Fruit fly (Drosophila melanogaster) whole organism, pupa: ENCODE measurements around the gene sau.

Experiments used
- CG10348 ChIP-seq: fragments of 200-800 bp; sonication (Bioruptor generic); IDR thresholded peaks from 2 replicates; pipeline ENCODE4 v1.3.6; 2022; ENCODE audit warnings: missing biosample characterization, missing genetic modification characterization
- CG12605 ChIP-seq: fragments of 200-800 bp; sonication (Bioruptor generic); IDR thresholded peaks from 2 replicates; pipeline ENCODE4 v1.3.6; 2022; ENCODE audit warnings: missing biosample characterization, missing genetic modification characterization
- CG13204 ChIP-seq: fragments of 200-800 bp; sonication (Bioruptor generic); optimal IDR thresholded peaks from 2 replicates; lab custom pipeline; 2018; ENCODE audit warnings: missing biosample characterization, mild to moderate bottlenecking, missing genetic modification characterization, moderate library complexity
- CG14655 ChIP-seq: fragments of 200-800 bp; sonication (Bioruptor generic); optimal IDR thresholded peaks from 3 replicates; lab custom pipeline; 2017; ENCODE audit warnings: mild to moderate bottlenecking, missing biosample characterization, missing genetic modification reagents, missing genetic modification characterization
- CG15710 ChIP-seq: fragments of 200-800 bp; sonication (Bioruptor generic); optimal IDR thresholded peaks from 2 replicates; lab custom pipeline; 2018; ENCODE audit warnings: missing biosample characterization, mild to moderate bottlenecking, missing genetic modification characterization, moderate library complexity
- CG17806 ChIP-seq: fragments of 200-800 bp; sonication (Bioruptor generic); optimal IDR thresholded peaks from 2 replicates; lab custom pipeline; 2018; ENCODE audit warnings: missing biosample characterization, mild to moderate bottlenecking, missing genetic modification characterization, moderate library complexity
- CG32121 ChIP-seq: fragments of 200-800 bp; sonication (Bioruptor generic); IDR thresholded peaks from 2 replicates; pipeline ENCODE4 v1.3.6; 2022; ENCODE audit warnings: missing biosample characterization, missing genetic modification characterization
- CG34367 ChIP-seq: fragments of 200-800 bp; sonication (Bioruptor generic); optimal IDR thresholded peaks from 2 replicates; lab custom pipeline; 2018; ENCODE audit warnings: missing biosample characterization, mild to moderate bottlenecking, missing genetic modification characterization
- CG4496 ChIP-seq: fragments of 200-800 bp; sonication (Bioruptor generic); IDR thresholded peaks from 3 replicates; pipeline ENCODE4 v1.3.6; 2022; ENCODE audit warnings: missing biosample characterization, missing genetic modification characterization
- CG8159 ChIP-seq: fragments of 200-800 bp; sonication (Bioruptor generic); optimal IDR thresholded peaks from 3 replicates; lab custom pipeline; 2018; ENCODE audit warnings: missing biosample characterization, mild to moderate bottlenecking, missing genetic modification characterization, moderate library complexity
- CG8301 ChIP-seq: fragments of 200-800 bp; sonication (Bioruptor generic); optimal IDR thresholded peaks from 2 replicates; lab custom pipeline; 2018; ENCODE audit warnings: missing biosample characterization, mild to moderate bottlenecking, missing genetic modification characterization
- CG9948 ChIP-seq: fragments of 200-800 bp; sonication (Bioruptor generic); optimal IDR thresholded peaks from 2 replicates; lab custom pipeline; 2018; ENCODE audit warnings: missing biosample characterization, mild to moderate bottlenecking, missing genetic modification characterization, moderate library complexity
- D1 ChIP-seq: fragments of 200-800 bp; sonication (Bioruptor generic); optimal IDR thresholded peaks from 2 replicates; lab custom pipeline; 2018; ENCODE audit warnings: missing biosample characterization, mild to moderate bottlenecking, missing genetic modification characterization, moderate library complexity
- EcR ChIP-seq: fragments of 200-800 bp; sonication (Bioruptor generic); optimal IDR thresholded peaks from 3 replicates; lab custom pipeline; 2019; ENCODE audit warnings: missing biosample characterization, missing genetic modification characterization, mild to moderate bottlenecking, moderate library complexity, missing genetic modification reagents
- Ets98B ChIP-seq: fragments of 200-800 bp; sonication (Bioruptor generic); IDR thresholded peaks from 2 replicates; pipeline ENCODE4 v1.3.6; 2022; ENCODE audit warnings: missing biosample characterization, missing genetic modification characterization
- Pif1A ChIP-seq: fragments of 200-800 bp; sonication (Bioruptor generic); optimal IDR thresholded peaks from 3 replicates; lab custom pipeline; 2016; ENCODE audit warnings: missing biosample characterization, missing genetic modification characterization
- Pif1B ChIP-seq: fragments of 200-800 bp; sonication (Bioruptor generic); optimal IDR thresholded peaks from 3 replicates; lab custom pipeline; 2016; ENCODE audit warnings: missing biosample characterization, missing genetic modification characterization
- Snoo ChIP-seq: fragments of 200-800 bp; sonication (Bioruptor generic); optimal IDR thresholded peaks from 3 replicates; lab custom pipeline; 2017; ENCODE audit warnings: missing biosample characterization, mild to moderate bottlenecking, missing genetic modification characterization, inconsistent platforms
- fd96Ca ChIP-seq: fragments of 200-800 bp; sonication (Bioruptor generic); IDR thresholded peaks from 3 replicates; pipeline ENCODE4 v1.3.6; 2022; ENCODE audit warnings: missing biosample characterization, missing genetic modification characterization
- gl ChIP-seq: fragments of 200-800 bp; sonication (Bioruptor generic); optimal IDR thresholded peaks from 2 replicates; lab custom pipeline; 2018; ENCODE audit warnings: missing biosample characterization, mild to moderate bottlenecking, missing genetic modification characterization
- rn ChIP-seq: fragments of 200-800 bp; sonication (Bioruptor generic); IDR thresholded peaks from 2 replicates; pipeline ENCODE4 v1.3.6; 2022; ENCODE audit warnings: missing biosample characterization, missing genetic modification characterization

The sau gene

DNA sequence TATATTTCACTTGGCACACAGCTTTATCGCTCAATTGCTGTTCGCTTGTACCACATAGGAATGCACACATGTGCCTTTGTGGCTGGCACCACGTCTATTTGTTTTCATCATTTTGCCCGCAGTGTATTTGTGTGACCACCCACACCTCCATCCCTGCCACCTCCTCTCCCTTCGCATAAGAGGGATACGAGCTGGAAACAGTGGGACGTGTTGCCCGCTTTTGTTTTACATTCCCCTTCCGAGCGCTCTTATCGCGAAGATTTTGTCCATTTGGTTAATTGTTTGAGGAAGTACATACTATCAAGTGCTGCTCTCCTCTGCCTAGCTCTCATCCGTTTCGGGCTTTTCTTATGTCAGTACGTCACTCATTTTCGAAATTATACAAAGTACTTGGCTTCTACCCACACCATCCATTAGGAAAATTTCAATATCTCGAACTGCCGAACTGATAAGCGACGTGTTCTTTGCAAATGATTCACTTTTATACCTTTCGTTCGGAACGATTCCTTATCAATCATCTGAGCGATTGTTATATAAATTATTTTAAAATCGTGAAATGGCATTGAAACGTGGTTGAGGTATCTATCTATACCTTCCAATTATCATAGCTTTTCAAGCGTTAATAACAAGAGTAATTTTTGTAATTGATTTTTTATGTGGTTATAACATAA, 2.2 kb downstream of the sau start:
- no peak for TF ChIP-seq CG8159 (tag; lab: Kevin White, UChicago)
- 0 out of 3 replicates have a peak, but pooled peaks have one; percentile 33 for TF ChIP-seq fd96Ca (GFP tag; lab: Robert Waterston, UW)
- TF ChIP-seq Ets98B (GFP tag; lab: Robert Waterston, UW) = peak; percentile 42
- no peak for TF ChIP-seq D1 (tag; lab: Kevin White, UChicago)
- no peak for TF ChIP-seq CG8301 (tag; lab: Kevin White, UChicago)

- TF ChIP-seq CG12605 (no peak), CG34367 (no peak), EcR (peak; percentile 36), Ets98B (GFP tag; lab: Robert Waterston, UW) (no peak; the same call in 1 of the 2 replicates)
Observed at dm6 chr2L:2236722-2237121, 10.6 kb downstream of the sau start, which contains the start of gene Sec24CD. TSS of gene Sec24CD (minus strand) at chr2L:2236844.

dm6 chr2L:2238151-2238550, 12.0 kb downstream of the sau start, which contains the start of gene Tengl3:
TSS of gene Tengl3 (minus strand) at chr2L:2238251.
- TF ChIP-seq D1 (tag; lab: Kevin White, UChicago) (no peak), CG4496 (GFP tag; lab: Robert Waterston, UW) (no peak), rn (GFP tag; lab: Robert Waterston, UW) (no peak), CG13204 (GFP tag; lab: Kevin White, UChicago) (no peak), CG8159 (tag; lab: Kevin White, UChicago) (no peak), fd96Ca (GFP tag; lab: Robert Waterston, UW) (no peak), Pif1A (no peak), EcR (no peak), CG8301 (tag; lab: Kevin White, UChicago) (no peak), CG17806 (tag; lab: Kevin White, UChicago) (no peak), Snoo (tag; lab: Kevin White, UChicago) (no peak), Ets98B (GFP tag; lab: Robert Waterston, UW) (no peak), CG9948 (tag; lab: Kevin White, UChicago) (no peak)

dm6 chr2L:2239284-2239683, 13.1 kb downstream of the sau start, which contains the start of gene Tengl2:
TSS of gene Tengl2 (minus strand) at chr2L:2239384.
- no peak for TF ChIP-seq CG32121 (GFP tag; lab: Robert Waterston, UW)
- no peak for TF ChIP-seq CG13204 (GFP tag; lab: Kevin White, UChicago)
- no peak for TF ChIP-seq CG17806 (tag; lab: Kevin White, UChicago)
- TF ChIP-seq Pif1A = no peak
- no peak for TF ChIP-seq CG10348 (GFP tag; lab: Robert Waterston, UW)
- no peak for TF ChIP-seq CG15710 (tag; lab: Kevin White, UChicago)
- no peak for TF ChIP-seq CG4496 (GFP tag; lab: Robert Waterston, UW)
- no peak for TF ChIP-seq CG34367

dm6 chr2L:2240493-2240892, 14.4 kb downstream of the sau start, which contains the start of gene Tengl1:
TSS of gene Tengl1 (minus strand) at chr2L:2240593.
- TF ChIP-seq CG10348 (GFP tag; lab: Robert Waterston, UW) = no peak
- no peak for TF ChIP-seq gl (tag; lab: Kevin White, UChicago)
- no peak for TF ChIP-seq fd96Ca (GFP tag; lab: Robert Waterston, UW)
- TF ChIP-seq Ets98B (GFP tag; lab: Robert Waterston, UW) = no peak
- no peak for TF ChIP-seq CG8159 (tag; lab: Kevin White, UChicago)
- no peak for TF ChIP-seq CG8301 (tag; lab: Kevin White, UChicago)
- no peak for TF ChIP-seq CG34367
- TF ChIP-seq Pif1A = no peak
- no peak for TF ChIP-seq CG32121 (GFP tag; lab: Robert Waterston, UW)
- no peak for TF ChIP-seq D1 (tag; lab: Kevin White, UChicago)
- TF ChIP-seq Pif1B (GFP tag; lab: Kevin White, UChicago) = no peak
- TF ChIP-seq rn (GFP tag; lab: Robert Waterston, UW) = no peak
- TF ChIP-seq CG9948 (tag; lab: Kevin White, UChicago) = no peak
- no peak for TF ChIP-seq CG14655 (GFP tag; lab: Kevin White, UChicago)
- no peak for TF ChIP-seq CG12605
- TF ChIP-seq, all 21 proteins: peak for 0

DNA sequence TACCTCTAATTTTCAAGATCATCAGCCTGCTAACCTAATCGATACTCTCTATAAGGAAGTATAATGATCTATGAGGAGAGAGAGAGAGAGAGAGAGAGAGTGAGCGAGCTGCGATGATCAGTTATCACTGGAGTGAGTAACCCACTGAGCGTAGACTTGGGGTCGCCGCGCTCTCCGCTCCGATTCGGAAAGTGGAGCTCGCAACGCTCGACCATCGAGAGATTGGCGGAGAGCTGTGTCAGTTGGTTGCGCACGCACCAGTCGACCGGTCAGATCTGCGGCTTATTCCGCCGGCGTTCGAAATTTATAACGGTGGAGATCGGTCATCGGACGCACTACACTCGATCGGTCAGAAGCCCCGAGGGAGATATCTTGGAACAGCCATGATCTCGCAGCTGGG, 16.0 kb downstream of the sau start, which contains the start of gene CG4267:
Gene CG4267 (plus strand): TSS at position 240 of the 400 bp plus-strand sequence.
- TF ChIP-seq Pif1A (no peak), CG15710 (tag; lab: Kevin White, UChicago) (no peak), fd96Ca (GFP tag; lab: Robert Waterston, UW) (peak; percentile 52; the same call in 1 of the 3 replicates), CG32121 (GFP tag; lab: Robert Waterston, UW) (0 out of 2 replicates have a peak, but pooled peaks have one; percentile 12), EcR (peak; percentile 74), CG12605 (no peak), CG17806 (tag; lab: Kevin White, UChicago) (no peak), CG14655 (GFP tag; lab: Kevin White, UChicago) (no peak), CG13204 (GFP tag; lab: Kevin White, UChicago) (no peak), Snoo (tag; lab: Kevin White, UChicago) (no peak), CG10348 (GFP tag; lab: Robert Waterston, UW) (0 out of 2 replicates have a peak, but pooled peaks have one; percentile 23), CG9948 (tag; lab: Kevin White, UChicago) (no peak), Ets98B (GFP tag; lab: Robert Waterston, UW) (peak; percentile 20; the same call in 1 of the 2 replicates), CG8301 (tag; lab: Kevin White, UChicago) (no peak), CG34367 (no peak), CG4496 (GFP tag; lab: Robert Waterston, UW) (peak; percentile 67), Pif1B (GFP tag; lab: Kevin White, UChicago) (no peak), CG8159 (tag; lab: Kevin White, UChicago) (no peak), D1 (tag; lab: Kevin White, UChicago) (no peak), rn (GFP tag; lab: Robert Waterston, UW) (no peak), gl (tag; lab: Kevin White, UChicago) (no peak)
- TF ChIP-seq, all 21 proteins: peak for 6
